Fruit fly (Drosophila melanogaster): ENCODE measurements around the gene Nil.

DNA sequence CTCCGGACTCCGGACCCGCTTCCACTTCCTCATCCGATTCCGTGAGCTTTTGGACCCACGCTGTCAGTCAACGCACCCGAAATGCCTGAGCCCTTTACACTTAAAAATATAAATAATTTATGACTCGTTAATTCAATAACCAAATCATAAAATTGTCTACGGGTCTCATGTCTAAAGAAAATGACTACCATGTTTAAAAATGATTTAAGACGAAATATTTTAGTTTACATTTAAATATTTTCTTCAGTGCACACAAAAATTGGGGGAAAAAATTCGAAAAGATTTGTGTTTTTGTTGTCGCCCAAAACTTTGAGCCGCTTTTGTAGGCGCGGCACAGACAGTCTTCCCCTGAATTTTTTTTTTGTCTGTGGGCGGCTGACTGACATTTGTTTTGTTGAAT lies 12.0 kb downstream of the Nil start:
- TF ChIP-seq CG8478 (optimal IDR thresholded peaks at IDR 0.05), result no peak
- TF ChIP-seq CTCF (optimal IDR thresholded peaks at IDR 0.05), result no peak
